Fruit fly (Drosophila melanogaster) whole organism, prepupa: ENCODE results near the gene CG3407.

ENCODE experiments used
- CG10669 ChIP-seq: fragments of 200-800 bp; sonication (Bioruptor generic); optimal IDR thresholded peaks from 3 replicates; lab custom pipeline; 2018; ENCODE audit warnings: missing biosample characterization, mild to moderate bottlenecking, missing genetic modification characterization, moderate library complexity
- CG11902 ChIP-seq: fragments of 200-800 bp; sonication (Bioruptor generic); optimal IDR thresholded peaks from 3 replicates; lab custom pipeline; 2016; ENCODE audit warnings: missing biosample characterization, missing genetic modification characterization
- CG31627 ChIP-seq: fragments of 200-800 bp; sonication (Bioruptor generic); optimal IDR thresholded peaks from 3 replicates; lab custom pipeline; 2016; ENCODE audit warnings: missing biosample characterization, missing genetic modification characterization
- CG32006 ChIP-seq: fragments of 200-800 bp; sonication (Bioruptor generic); optimal IDR thresholded peaks from 3 replicates; lab custom pipeline; 2017; ENCODE audit warnings: missing biosample characterization, mild to moderate bottlenecking, missing genetic modification characterization
- CG4318 ChIP-seq: fragments of 200-800 bp; sonication (Bioruptor generic); optimal IDR thresholded peaks from 3 replicates; lab custom pipeline; 2017; ENCODE audit warnings: missing biosample characterization, mild to moderate bottlenecking, missing genetic modification characterization
- CG6276 ChIP-seq: fragments of 200-800 bp; sonication (Bioruptor generic); optimal IDR thresholded peaks from 2 replicates; lab custom pipeline; 2017; ENCODE audit warnings: missing biosample characterization, mild to moderate bottlenecking, missing genetic modification characterization
- CG8119 ChIP-seq: fragments of 200-800 bp; sonication (Bioruptor generic); IDR thresholded peaks from 3 replicates; pipeline ENCODE4 v1.3.6; 2022; ENCODE audit warnings: missing biosample characterization, missing genetic modification characterization
- Lpt ChIP-seq: fragments of 200-800 bp; sonication (Bioruptor generic); optimal IDR thresholded peaks from 3 replicates; lab custom pipeline; 2016; ENCODE audit warnings: missing biosample characterization, missing genetic modification characterization
- OdsH ChIP-seq: fragments of 200-800 bp; sonication (Bioruptor generic); optimal IDR thresholded peaks from 3 replicates; lab custom pipeline; 2016; ENCODE audit warnings: missing biosample characterization, missing genetic modification characterization
- Smox ChIP-seq: fragments of 200-800 bp; sonication (Bioruptor generic); optimal IDR thresholded peaks from 3 replicates; lab custom pipeline; 2016; ENCODE audit warnings: missing biosample characterization, missing genetic modification characterization
- Sox15 ChIP-seq: fragments of 200-800 bp; sonication (Bioruptor generic); optimal IDR thresholded peaks from 3 replicates; lab custom pipeline; 2016; ENCODE audit warnings: missing biosample characterization, missing genetic modification characterization
- acj6 ChIP-seq: fragments of 200-800 bp; sonication (Bioruptor generic); optimal IDR thresholded peaks from 3 replicates; lab custom pipeline; 2016; ENCODE audit warnings: missing biosample characterization, missing genetic modification characterization
- fkh ChIP-seq: fragments of 200-800 bp; sonication (Bioruptor generic); optimal IDR thresholded peaks from 3 replicates; lab custom pipeline; 2017; ENCODE audit warnings: missing biosample characterization, mild to moderate bottlenecking, missing genetic modification characterization, moderate library complexity
- topi ChIP-seq: fragments of 200-800 bp; sonication (Bioruptor generic); optimal IDR thresholded peaks from 3 replicates; lab custom pipeline; 2016; ENCODE audit warnings: missing biosample characterization, missing genetic modification characterization

- TF ChIP-seq CG32006 (GFP tag; lab: Kevin White, UChicago) (peak; percentile 9), CG31627 (no peak), OdsH (GFP tag; lab: Kevin White, UChicago) (peak; percentile 21), CG8119 (GFP tag; lab: Robert Waterston, UW) (no peak), Smox (GFP tag; lab: Kevin White, UChicago) (peak; percentile 43), Sox15 (GFP tag; lab: Kevin White, UChicago) (no peak), CG6276 (no peak), fkh (no peak), CG11902 (no peak), Lpt (GFP tag; lab: Kevin White, UChicago) (no peak), acj6 (GFP tag; lab: Kevin White, UChicago) (peak; percentile 33), CG10669 (GFP tag; lab: Kevin White, UChicago) (no peak), CG4318 (GFP tag; lab: Kevin White, UChicago) (no peak), topi (GFP tag; lab: Kevin White, UChicago) (no peak)
These were observed 30.9 kb upstream of the CG3407 start for dm6 chr2L:3844135-3844534.
